Worm (Caenorhabditis elegans): Measurements from ENCODE around the gene F11G11.13.
A peak's percentile ranks its signal among the peaks of the same experiment; 100 is the strongest.

DNA sequence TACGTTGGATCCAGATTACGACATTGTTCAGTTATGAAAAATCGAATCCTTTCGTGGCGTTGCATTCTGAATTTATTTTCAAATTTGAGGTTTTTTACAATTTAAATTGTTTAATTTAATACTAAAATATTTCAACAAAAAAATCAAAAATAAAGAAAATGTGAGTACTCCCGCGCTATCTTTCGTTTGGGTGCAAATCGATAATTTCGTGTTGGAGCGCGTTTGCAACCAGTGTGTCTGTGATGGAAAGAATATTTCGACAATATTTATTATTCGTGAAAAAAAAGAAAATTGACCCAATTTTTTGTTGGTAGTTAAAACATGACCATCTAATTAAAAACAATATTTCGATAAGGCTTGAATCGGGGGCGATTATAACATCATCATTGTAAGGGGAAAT lies 26.1 kb upstream of the F11G11.13 start, which contains the start of gene R05F9.9:
- TF ChIP-seq nhr-237 (tag; optimal IDR thresholded peaks at IDR 0.05) (no peak), blmp-1 (tag; optimal IDR thresholded peaks at IDR 0.05) (no peak), pha-4 (tag; optimal IDR thresholded peaks at IDR 0.05) (no peak), nhr-76 (tag; optimal IDR thresholded peaks at IDR 0.05) (no peak), unc-62 (GFP tag; optimal IDR thresholded peaks at IDR 0.05) (no peak), ceh-43 (GFP tag; optimal IDR thresholded peaks at IDR 0.05) (no peak), lin-13 (tag; optimal IDR thresholded peaks at IDR 0.05) (no peak), nhr-12 (tag; optimal IDR thresholded peaks at IDR 0.05) (no peak), snpc-4 (tag; optimal IDR thresholded peaks at IDR 0.05) (no peak), ztf-11 (tag; optimal IDR thresholded peaks at IDR 0.05) (no peak), elt-3 (tag; optimal IDR thresholded peaks at IDR 0.05) (no peak), lsy-2 (tag; optimal IDR thresholded peaks at IDR 0.05) (peak; percentile 37)
